Worm (Caenorhabditis elegans) whole organism, L1 larva: ENCODE measurements around the gene Y57G11C.36.
A peak's percentile ranks its signal among the peaks of the same experiment; 100 is the strongest.

ENCODE experiments used
- ama-1 ChIP-seq: fragments of 150-350 bp; optimal IDR thresholded peaks from 2 replicates; lab custom pipeline; 2014
- efl-1 ChIP-seq, 4 experiments: fragments of 150-350 bp; optimal IDR thresholded peaks in 3 of 4; peaks in 1 of 4; 1 replicate in 1 of 4; 2 replicates in 3 of 4; lab custom pipeline; 2014; ENCODE audit warnings: missing biosample characterization in 2 of 4, missing genetic modification characterization in 2 of 4, missing genetic modification reagents in 2 of 4
- jun-1 ChIP-seq: fragments of 150-350 bp; optimal IDR thresholded peaks from 2 replicates; lab custom pipeline; 2014; ENCODE audit warnings: missing biosample characterization, missing genetic modification reagents, missing genetic modification characterization
- lin-13 ChIP-seq: fragments of 150-350 bp; optimal IDR thresholded peaks from 2 replicates; lab custom pipeline; 2014; ENCODE audit warnings: missing biosample characterization, missing genetic modification reagents, missing genetic modification characterization
- lin-35 ChIP-seq, 2 experiments: fragments of 150-350 bp; optimal IDR thresholded peaks; 2 replicates each; lab custom pipeline; 2014; ENCODE audit warnings: missing biosample characterization in 2 of 2, missing genetic modification characterization in 2 of 2, missing genetic modification reagents in 2 of 2
- lsy-2 ChIP-seq, 2 experiments: fragments of 150-350 bp; optimal IDR thresholded peaks; 2 replicates each; lab custom pipeline; 2014; ENCODE audit warnings: missing biosample characterization in 2 of 2, missing genetic modification characterization in 2 of 2
- mep-1 ChIP-seq: fragments of 150-350 bp; optimal IDR thresholded peaks from 2 replicates; lab custom pipeline; 2014; ENCODE audit warnings: missing biosample characterization, missing genetic modification characterization
- skn-1 ChIP-seq: fragments of 150-350 bp; optimal IDR thresholded peaks from 2 replicates; lab custom pipeline; 2014; ENCODE audit warnings: missing biosample characterization, missing genetic modification characterization
- snpc-4 ChIP-seq: fragments of 150-350 bp; optimal IDR thresholded peaks from 2 replicates; lab custom pipeline; 2014; ENCODE audit warnings: missing biosample characterization, missing genetic modification characterization
- unc-130 ChIP-seq: fragments of 150-350 bp; optimal IDR thresholded peaks from 2 replicates; lab custom pipeline; 2017; ENCODE audit warnings: missing biosample characterization, missing genetic modification characterization, inconsistent platforms
- unc-62 ChIP-seq: fragments of 150-350 bp; optimal IDR thresholded peaks from 2 replicates; lab custom pipeline; 2014; ENCODE audit warnings: missing biosample characterization, missing genetic modification reagents, missing genetic modification characterization
- zag-1 ChIP-seq: fragments of 150-350 bp; optimal IDR thresholded peaks from 2 replicates; lab custom pipeline; 2014; ENCODE audit warnings: missing biosample characterization, missing genetic modification characterization
- ztf-11 ChIP-seq, 2 experiments: sonication (generic microtip); optimal IDR thresholded peaks; 2 replicates each; lab custom pipeline; 2016 to 2017; ENCODE audit warnings: missing genetic modification characterization in 2 of 2, missing biosample characterization in 1 of 2, missing compliant biosample characterization in 1 of 2

DNA sequence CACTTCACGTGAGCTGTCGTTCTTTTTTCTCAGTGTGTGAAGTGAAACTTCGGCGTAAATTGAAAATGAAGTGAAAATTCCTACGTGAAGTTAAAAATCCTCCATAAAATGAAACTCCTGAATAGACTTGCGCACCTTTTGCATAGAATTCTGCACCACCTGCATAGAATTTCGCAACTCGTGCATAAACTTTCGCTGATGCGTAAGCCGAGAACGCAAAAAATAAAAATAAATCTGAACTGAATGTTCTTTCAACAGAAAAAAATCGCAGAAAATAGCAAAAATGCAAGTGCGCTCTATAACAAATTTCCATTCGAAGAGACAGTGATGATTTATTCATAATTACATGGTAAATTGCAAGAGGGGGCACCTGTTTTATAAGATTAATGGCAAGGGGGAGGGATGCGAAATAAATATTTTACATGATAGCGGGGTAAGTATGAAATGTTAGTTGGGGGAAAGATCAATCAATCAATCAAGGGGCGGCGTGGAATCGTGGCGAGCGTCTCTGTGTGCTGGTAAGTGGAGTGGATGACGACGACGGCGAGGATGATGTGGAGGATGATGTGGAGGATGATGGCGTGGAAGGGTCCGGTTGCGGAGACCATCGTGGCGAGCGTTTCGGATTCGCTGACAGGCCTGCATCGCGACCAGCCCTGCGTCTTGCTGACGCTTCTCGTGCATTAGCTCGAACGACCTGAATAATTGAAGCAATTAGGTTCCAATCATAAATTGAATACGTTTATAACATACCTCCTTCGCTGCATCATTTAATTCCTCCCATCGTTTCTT is at the start of gene Y57G11C.36:
- TF ChIP-seq mep-1 (no peak), jun-1 (tag; lab: Kevin White, UChicago) (no peak), skn-1 (no peak), ztf-11 (tag; optimal IDR thresholded peaks at IDR 0.05; lab: Kevin White, UChicago) (no peak), lin-13 (GFP tag; lab: Kevin White, UChicago) (no peak), unc-130 (tag; lab: Kevin White, UChicago) (no peak), lsy-2 (tag; optimal IDR thresholded peaks at IDR 0.05; lab: Kevin White, UChicago) (no peak), efl-1 (optimal IDR thresholded peaks at IDR 0.05; lab: Kevin White, UChicago) (no peak), efl-1 (GFP tag; optimal IDR thresholded peaks at IDR 0.05 in 1 of 2; lab: Kevin White, UChicago) (peak in 1 of 2 experiments; percentile 60), lin-35 (GFP tag; optimal IDR thresholded peaks at IDR 0.05; lab: Kevin White, UChicago) (no peak), snpc-4 (tag; lab: Kevin White, UChicago) (no peak), ama-1 (lab: Kevin White, UChicago) (no peak), unc-62 (GFP tag; lab: Kevin White, UChicago) (no peak), zag-1 (tag; lab: Kevin White, UChicago) (no peak)
